Fruit fly (Drosophila melanogaster): Measurements from ENCODE around the gene wuho.

Gene wuho

dm6 chrX:6287842-6288241, at the start of gene wuho, which contains the start of gene Top3beta:
Gene wuho (plus strand): TSS chrX:6288100.
Gene Top3beta (minus strand): TSS chrX:6287990.
- TF ChIP-seq Dif (GFP tag; optimal IDR thresholded peaks at IDR 0.05; ENCODE audit: partially characterized antibody) (peak; percentile 22), sv (GFP tag; optimal IDR thresholded peaks at IDR 0.05) (peak; percentile 16), Hnf4 (GFP tag; optimal IDR thresholded peaks at IDR 0.05) (no peak), Abd-B (GFP tag; optimal IDR thresholded peaks at IDR 0.05) (no peak), fru (GFP tag; optimal IDR thresholded peaks at IDR 0.05) (no peak), br (GFP tag; optimal IDR thresholded peaks at IDR 0.05) (no peak), Dfd (GFP tag; optimal IDR thresholded peaks at IDR 0.05) (no peak), N (GFP tag; optimal IDR thresholded peaks at IDR 0.05) (no peak), OdsH (GFP tag; optimal IDR thresholded peaks at IDR 0.05) (peak; percentile 29), Vsx2 (GFP tag; optimal IDR thresholded peaks at IDR 0.05; ENCODE audit: partially characterized antibody) (no peak), Myc (optimal IDR thresholded peaks at IDR 0.05) (peak; percentile 24), woc (GFP tag; optimal IDR thresholded peaks at IDR 0.05) (no peak), dmrt93B (GFP tag; optimal IDR thresholded peaks at IDR 0.05) (no peak), psq (GFP tag; optimal IDR thresholded peaks at IDR 0.05) (peak; percentile 19), tai (GFP tag; optimal IDR thresholded peaks at IDR 0.05) (no peak), Mio (GFP tag; optimal IDR thresholded peaks at IDR 0.05) (no peak), Hr83 (GFP tag; optimal IDR thresholded peaks at IDR 0.05; ENCODE audit: poor library complexity, severe bottlenecking) (peak; percentile 1), h (GFP tag; optimal IDR thresholded peaks at IDR 0.05) (peak; percentile 63), sage (GFP tag; optimal IDR thresholded peaks at IDR 0.05) (no peak), HLH106 (tag; optimal IDR thresholded peaks at IDR 0.05) (peak; percentile 41), Hr78 (GFP tag; optimal IDR thresholded peaks at IDR 0.05) (no peak), Sp1 (GFP tag; optimal IDR thresholded peaks at IDR 0.05) (peak; percentile 44), ey (GFP tag; optimal IDR thresholded peaks at IDR 0.05) (peak; percentile 37), foxo (GFP tag; optimal IDR thresholded peaks at IDR 0.05) (no peak), rgr (GFP tag; optimal IDR thresholded peaks at IDR 0.05) (peak; percentile 68), Jra (GFP tag; optimal IDR thresholded peaks at IDR 0.05) (no peak), Rel (GFP tag; optimal IDR thresholded peaks at IDR 0.05) (no peak), Rel (tag; optimal IDR thresholded peaks at IDR 0.05) (peak; percentile 99)

dm6 chrX:6252897-6253540, 34.9 kb upstream of the wuho start:
- TF ChIP-seq jim (GFP tag; optimal IDR thresholded peaks at IDR 0.05) = no peak
- TF ChIP-seq Dfd (GFP tag; optimal IDR thresholded peaks at IDR 0.05) = no peak
- no peak for TF ChIP-seq ey (GFP tag; optimal IDR thresholded peaks at IDR 0.05)
- no peak for TF ChIP-seq h (GFP tag; optimal IDR thresholded peaks at IDR 0.05)
- TF ChIP-seq Jra (GFP tag; optimal IDR thresholded peaks at IDR 0.05) = no peak
- TF ChIP-seq Mio (GFP tag; optimal IDR thresholded peaks at IDR 0.05) = no peak
- TF ChIP-seq Myc (optimal IDR thresholded peaks at IDR 0.05) = no peak

dm6 chrX:6253701-6254100, 34.2 kb upstream of the wuho start:
- TF ChIP-seq h (GFP tag; optimal IDR thresholded peaks at IDR 0.05) = no peak
- no peak for TF ChIP-seq sage (GFP tag; optimal IDR thresholded peaks at IDR 0.05)
- no peak for TF ChIP-seq Hr78 (GFP tag; optimal IDR thresholded peaks at IDR 0.05)
- TF ChIP-seq Myc (optimal IDR thresholded peaks at IDR 0.05) = no peak
- TF ChIP-seq Mio (GFP tag; optimal IDR thresholded peaks at IDR 0.05) = no peak

DNA sequence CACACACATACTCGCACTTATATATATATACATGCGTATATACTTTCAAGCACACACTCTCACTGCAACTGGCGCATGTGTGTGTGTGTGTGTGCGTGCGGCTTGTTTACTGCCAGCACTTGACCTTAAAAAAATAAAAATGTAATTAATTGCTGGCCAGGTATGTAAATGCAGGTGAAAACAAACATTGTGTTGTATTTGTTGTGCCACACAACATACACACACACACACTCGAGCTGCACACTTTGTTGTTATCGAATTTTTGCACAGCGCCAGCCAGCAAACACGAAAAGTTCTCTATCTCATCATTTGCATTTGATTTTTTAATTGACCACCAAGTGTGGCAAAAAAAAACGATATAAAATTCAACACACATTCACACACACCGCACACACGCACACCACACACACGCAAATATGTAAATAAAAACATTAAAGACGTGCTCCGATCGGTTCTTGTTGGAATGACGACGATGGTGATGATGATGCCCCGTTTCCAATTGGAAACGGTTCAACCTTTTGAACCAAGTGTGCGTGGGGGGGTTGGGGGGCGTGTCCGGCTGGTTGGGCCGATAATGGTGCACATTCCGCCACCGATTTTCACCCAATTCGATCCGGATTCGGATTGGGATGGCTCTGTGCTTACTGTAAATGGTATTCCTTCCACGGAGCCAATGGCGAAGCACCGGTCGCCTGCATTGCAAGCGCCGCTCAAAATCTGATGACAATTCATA, 33.1 kb upstream of the wuho start:
- no peak for TF ChIP-seq Rel (GFP tag; optimal IDR thresholded peaks at IDR 0.05)
- TF ChIP-seq Rel (tag; optimal IDR thresholded peaks at IDR 0.05) = no peak
- no peak for TF ChIP-seq CG9705 (GFP tag; optimal IDR thresholded peaks at IDR 0.05)
- no peak for TF ChIP-seq woc (GFP tag; optimal IDR thresholded peaks at IDR 0.05)
- no peak for TF ChIP-seq lola (GFP tag; optimal IDR thresholded peaks at IDR 0.05)
- TF ChIP-seq dl (GFP tag; optimal IDR thresholded peaks at IDR 0.05; ENCODE audit: insufficient read depth in 1 of 2, partially characterized antibody in 2 of 2) = no peak
- no peak for TF ChIP-seq h (GFP tag; optimal IDR thresholded peaks at IDR 0.05)
- TF ChIP-seq sage (GFP tag; optimal IDR thresholded peaks at IDR 0.05) = no peak
- no peak for TF ChIP-seq N (GFP tag; optimal IDR thresholded peaks at IDR 0.05)
- no peak for TF ChIP-seq rgr (GFP tag; optimal IDR thresholded peaks at IDR 0.05)
- no peak for TF ChIP-seq fru (GFP tag; optimal IDR thresholded peaks at IDR 0.05)
- no peak for TF ChIP-seq tai (GFP tag; optimal IDR thresholded peaks at IDR 0.05)
- no peak for TF ChIP-seq sv (GFP tag; optimal IDR thresholded peaks at IDR 0.05)
- TF ChIP-seq Hr78 (GFP tag; optimal IDR thresholded peaks at IDR 0.05) = no peak
- no peak for TF ChIP-seq dsf (GFP tag; optimal IDR thresholded peaks at IDR 0.05; ENCODE audit: borderline replicate concordance)
- no peak for TF ChIP-seq ey (GFP tag; optimal IDR thresholded peaks at IDR 0.05)
- no peak for TF ChIP-seq Abd-B (GFP tag; optimal IDR thresholded peaks at IDR 0.05)

All from whole organism, wandering third instar larva.